Worm (Caenorhabditis elegans) whole organism, L2 larva: ENCODE data around the gene pgp-5.

Source experiments
- R02D3.7 ChIP-seq: fragments of 150-350 bp; optimal IDR thresholded peaks from 2 replicates; lab custom pipeline; 2014; ENCODE audit warnings: missing biosample characterization, missing genetic modification characterization
- Y55F3AM.14 ChIP-seq: fragments of 200-800 bp; sonication (Bioruptor generic); optimal IDR thresholded peaks from 2 replicates; lab custom pipeline; 2018; ENCODE audit warnings: mild to moderate bottlenecking, missing genetic modification characterization, missing compliant biosample characterization
- ZK546.5 ChIP-seq: sonication (generic microtip); optimal IDR thresholded peaks from 2 replicates; lab custom pipeline; 2017; ENCODE audit warnings: missing biosample characterization, missing genetic modification characterization
- aly-2 ChIP-seq: fragments of 150-350 bp; optimal IDR thresholded peaks from 2 replicates; lab custom pipeline; 2014; ENCODE audit warnings: missing biosample characterization, missing genetic modification characterization
- ama-1 ChIP-seq: fragments of 150-350 bp; optimal IDR thresholded peaks from 2 replicates; lab custom pipeline; 2018; ENCODE audit warnings: inconsistent platforms
- ceh-82 ChIP-seq: fragments of 150-350 bp; optimal IDR thresholded peaks from 2 replicates; lab custom pipeline; 2014; ENCODE audit warnings: missing biosample characterization, missing genetic modification characterization
- crh-2 ChIP-seq: sonication (generic microtip); optimal IDR thresholded peaks from 2 replicates; lab custom pipeline; 2017; ENCODE audit warnings: missing biosample characterization, missing genetic modification characterization
- dmd-4 ChIP-seq: sonication (generic microtip); optimal IDR thresholded peaks from 2 replicates; lab custom pipeline; 2017; ENCODE audit warnings: missing biosample characterization, missing genetic modification characterization
- egl-27 ChIP-seq: sonication (generic microtip); optimal IDR thresholded peaks from 3 replicates; lab custom pipeline; 2017; ENCODE audit warnings: missing biosample characterization, missing genetic modification reagents, missing genetic modification characterization
- elt-1 ChIP-seq: fragments of 150-350 bp; optimal IDR thresholded peaks from 2 replicates; lab custom pipeline; 2014; ENCODE audit warnings: missing biosample characterization, missing genetic modification characterization
- fos-1 ChIP-seq: fragments of 150-350 bp; optimal IDR thresholded peaks from 2 replicates; lab custom pipeline; 2014; ENCODE audit warnings: missing biosample characterization, missing genetic modification characterization
- gmeb-1 ChIP-seq: fragments of 150-350 bp; optimal IDR thresholded peaks from 2 replicates; lab custom pipeline; 2014; ENCODE audit warnings: missing biosample characterization, missing genetic modification characterization
- lin-11 ChIP-seq: fragments of 150-350 bp; sonication (generic microtip); optimal IDR thresholded peaks from 2 replicates; lab custom pipeline; 2014; ENCODE audit warnings: missing biosample characterization, missing genetic modification characterization, inconsistent platforms, mixed read lengths
- lin-13 ChIP-seq: fragments of 150-350 bp; optimal IDR thresholded peaks from 2 replicates; lab custom pipeline; 2014; ENCODE audit warnings: missing biosample characterization, missing genetic modification reagents, missing genetic modification characterization
- lin-39 ChIP-seq: fragments of 150-350 bp; optimal IDR thresholded peaks from 2 replicates; lab custom pipeline; 2014; ENCODE audit warnings: missing biosample characterization, missing genetic modification reagents, missing genetic modification characterization
- lsy-2 ChIP-seq, 2 experiments: fragments of 150-350 bp in 1 of 2; sonication (generic microtip) in 1 of 2; optimal IDR thresholded peaks; 2 replicates each; lab custom pipeline; 2014 to 2017; ENCODE audit warnings: missing biosample characterization in 2 of 2, missing genetic modification characterization in 2 of 2
- mab-5 ChIP-seq: fragments of 150-350 bp; optimal IDR thresholded peaks from 2 replicates; lab custom pipeline; 2014; ENCODE audit warnings: missing biosample characterization, missing genetic modification characterization
- mbf-1 ChIP-seq: sonication (generic microtip); optimal IDR thresholded peaks from 2 replicates; lab custom pipeline; 2017; ENCODE audit warnings: missing biosample characterization, missing genetic modification characterization
- mdl-1 ChIP-seq, 2 experiments: fragments of 150-350 bp in 1 of 2; sonication (generic microtip) in 1 of 2; optimal IDR thresholded peaks; 2 replicates each; lab custom pipeline; 2017; ENCODE audit warnings: missing biosample characterization in 2 of 2, missing genetic modification characterization in 2 of 2
- nhr-11 ChIP-seq: fragments of 150-350 bp; optimal IDR thresholded peaks from 2 replicates; lab custom pipeline; 2014; ENCODE audit warnings: missing biosample characterization, missing genetic modification characterization
- nhr-12 ChIP-seq: fragments of 150-350 bp; optimal IDR thresholded peaks from 2 replicates; lab custom pipeline; 2014; ENCODE audit warnings: missing biosample characterization, missing genetic modification characterization
- nhr-129 ChIP-seq: fragments of 150-350 bp; optimal IDR thresholded peaks from 2 replicates; lab custom pipeline; 2014; ENCODE audit warnings: missing biosample characterization, missing genetic modification characterization
- nhr-21 ChIP-seq: fragments of 150-350 bp; optimal IDR thresholded peaks from 2 replicates; lab custom pipeline; 2014; ENCODE audit warnings: missing biosample characterization, missing genetic modification characterization
- nhr-237 ChIP-seq: fragments of 150-350 bp; optimal IDR thresholded peaks from 2 replicates; lab custom pipeline; 2014; ENCODE audit warnings: missing biosample characterization, missing genetic modification characterization
- nhr-25 ChIP-seq: fragments of 150-350 bp; sonication (generic microtip); optimal IDR thresholded peaks from 3 replicates; lab custom pipeline; 2014; ENCODE audit warnings: missing biosample characterization, missing genetic modification characterization
- nhr-6 ChIP-seq: fragments of 150-350 bp; optimal IDR thresholded peaks from 2 replicates; lab custom pipeline; 2014; ENCODE audit warnings: missing biosample characterization, missing genetic modification characterization
- nhr-77 ChIP-seq: fragments of 150-350 bp; optimal IDR thresholded peaks from 2 replicates; lab custom pipeline; 2014; ENCODE audit warnings: missing biosample characterization, missing genetic modification characterization
- peb-1 ChIP-seq: fragments of 150-350 bp; optimal IDR thresholded peaks from 2 replicates; lab custom pipeline; 2014; ENCODE audit warnings: missing biosample characterization, missing genetic modification characterization
- sem-4 ChIP-seq: fragments of 150-350 bp; optimal IDR thresholded peaks from 2 replicates; lab custom pipeline; 2014; ENCODE audit warnings: missing biosample characterization, missing genetic modification reagents, missing genetic modification characterization
- skn-1 ChIP-seq: sonication (generic microtip); optimal IDR thresholded peaks from 2 replicates; lab custom pipeline; 2017; ENCODE audit warnings: missing biosample characterization, missing genetic modification characterization
- sma-3 ChIP-seq: sonication (generic microtip); optimal IDR thresholded peaks from 2 replicates; lab custom pipeline; 2016; ENCODE audit warnings: missing genetic modification reagents, missing genetic modification characterization, missing compliant biosample characterization
- snpc-4 ChIP-seq: fragments of 150-350 bp; optimal IDR thresholded peaks from 2 replicates; lab custom pipeline; 2014; ENCODE audit warnings: missing biosample characterization, missing genetic modification characterization
- unc-55 ChIP-seq: fragments of 150-350 bp; sonication (generic microtip); optimal IDR thresholded peaks from 3 replicates; lab custom pipeline; 2014; ENCODE audit warnings: missing biosample characterization, missing genetic modification reagents, missing genetic modification characterization
- unc-62 ChIP-seq: fragments of 150-350 bp; optimal IDR thresholded peaks from 2 replicates; lab custom pipeline; 2014; ENCODE audit warnings: missing biosample characterization, missing genetic modification reagents, missing genetic modification characterization
- zag-1 ChIP-seq: fragments of 150-350 bp; optimal IDR thresholded peaks from 2 replicates; lab custom pipeline; 2014; ENCODE audit warnings: missing biosample characterization, missing genetic modification characterization
- ztf-1 ChIP-seq: fragments of 200-800 bp; sonication (Bioruptor generic); conservative IDR thresholded peaks from 2 replicates; pipeline ENCODE4 v1.3.6; 2022; ENCODE audit warnings: missing genetic modification characterization, missing compliant biosample characterization
- ztf-11 ChIP-seq: sonication (generic microtip); optimal IDR thresholded peaks from 2 replicates; lab custom pipeline; 2017; ENCODE audit warnings: missing biosample characterization, missing genetic modification characterization
- ztf-4 ChIP-seq: fragments of 150-350 bp; optimal IDR thresholded peaks from 2 replicates; lab custom pipeline; 2014; ENCODE audit warnings: missing biosample characterization, missing genetic modification characterization

Gene pgp-5

DNA sequence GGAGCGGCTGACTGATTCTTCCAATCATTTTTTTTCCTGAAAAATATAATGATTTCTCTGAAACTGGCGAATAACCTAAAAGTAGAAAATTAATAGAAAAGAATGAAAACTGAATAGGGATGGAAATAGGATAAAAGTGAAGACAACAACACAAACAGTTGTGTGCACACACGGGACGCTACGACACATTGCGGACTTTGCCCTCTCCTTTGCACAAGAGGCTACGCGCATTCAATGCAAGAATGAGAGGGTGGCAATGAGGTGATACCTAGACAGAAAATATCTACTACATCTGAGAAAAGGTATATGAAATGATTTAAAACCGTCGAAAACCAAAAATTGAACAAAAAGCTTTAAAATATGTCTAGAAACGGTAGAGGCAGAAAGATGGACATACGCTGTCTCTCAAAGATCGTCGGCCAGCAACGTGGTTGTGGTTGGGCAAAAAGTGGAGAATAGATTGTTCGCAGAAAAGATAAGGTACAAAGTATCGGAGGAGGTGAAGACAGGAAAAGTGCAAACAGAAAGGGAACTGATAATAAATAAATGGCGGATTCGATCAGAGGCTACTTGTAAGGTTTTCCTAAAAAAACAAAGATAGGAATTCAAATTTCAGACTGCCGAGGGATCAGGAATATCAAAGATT lies 41.1 kb upstream of the pgp-5 start, which contains the start of gene suca-1 (continued):
- TF ChIP-seq ceh-82 (tag; lab: Kevin White, UChicago) (no peak), Y55F3AM.14 (GFP tag; lab: Kevin White, UChicago) (no peak), ztf-4 (tag; lab: Kevin White, UChicago) (no peak), fos-1 (tag; lab: Kevin White, UChicago) (peak; percentile 53), zag-1 (tag; lab: Kevin White, UChicago) (no peak), sma-3 (GFP tag; lab: Kevin White, UChicago) (peak; percentile 19), lin-11 (tag; lab: Kevin White, UChicago) (peak; percentile 37), nhr-77 (tag; lab: Kevin White, UChicago) (no peak), dmd-4 (tag; lab: Kevin White, UChicago) (no peak), nhr-21 (tag; lab: Kevin White, UChicago) (no peak), unc-62 (GFP tag; lab: Kevin White, UChicago) (no peak), mdl-1 (tag; optimal IDR thresholded peaks at IDR 0.05; lab: Kevin White, UChicago) (no peak)
- TF ChIP-seq, all 48 proteins: peak for 11

DNA sequence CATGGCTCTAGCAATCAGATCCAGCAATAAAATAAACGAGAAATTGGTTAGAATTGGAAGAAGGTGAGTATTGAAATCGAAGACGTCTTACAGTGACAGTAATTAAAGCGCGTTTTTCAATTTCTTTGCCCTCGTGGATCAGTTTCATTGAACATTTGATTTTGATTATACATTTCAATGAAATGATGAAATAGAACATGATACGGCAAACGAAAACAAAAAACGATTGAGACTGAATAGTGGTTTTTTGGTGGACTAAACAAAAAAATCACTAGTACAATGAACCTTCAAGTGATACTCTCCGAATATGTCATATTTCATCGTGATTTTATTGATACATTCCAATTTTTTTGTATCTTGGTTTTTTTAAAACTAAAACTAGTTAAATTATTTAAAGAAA lies 37.4 kb upstream of the pgp-5 start, which contains the start of gene haly-1:
haly-1 (minus strand) TSS at position 101 of the 400 bp plus-strand sequence.
- TF ChIP-seq nhr-129 (tag; lab: Kevin White, UChicago) (no peak), lin-13 (no peak), nhr-11 (tag; lab: Kevin White, UChicago) (no peak), sma-3 (GFP tag; lab: Kevin White, UChicago) (no peak), nhr-12 (tag; lab: Kevin White, UChicago) (no peak), skn-1 (no peak), elt-1 (tag; lab: Kevin White, UChicago) (no peak), nhr-21 (tag; lab: Kevin White, UChicago) (no peak), nhr-6 (tag; lab: Kevin White, UChicago) (no peak), R02D3.7 (tag; lab: Kevin White, UChicago) (no peak), unc-55 (GFP tag; lab: Kevin White, UChicago) (no peak), fos-1 (tag; lab: Kevin White, UChicago) (no peak), ztf-4 (tag; lab: Kevin White, UChicago) (no peak), nhr-25 (tag; lab: Kevin White, UChicago) (no peak), ztf-11 (tag; lab: Kevin White, UChicago) (no peak), mdl-1 (tag; optimal IDR thresholded peaks at IDR 0.05; lab: Kevin White, UChicago) (no peak), zag-1 (tag; lab: Kevin White, UChicago) (no peak), lsy-2 (tag; optimal IDR thresholded peaks at IDR 0.05; lab: Kevin White, UChicago) (no peak)

DNA sequence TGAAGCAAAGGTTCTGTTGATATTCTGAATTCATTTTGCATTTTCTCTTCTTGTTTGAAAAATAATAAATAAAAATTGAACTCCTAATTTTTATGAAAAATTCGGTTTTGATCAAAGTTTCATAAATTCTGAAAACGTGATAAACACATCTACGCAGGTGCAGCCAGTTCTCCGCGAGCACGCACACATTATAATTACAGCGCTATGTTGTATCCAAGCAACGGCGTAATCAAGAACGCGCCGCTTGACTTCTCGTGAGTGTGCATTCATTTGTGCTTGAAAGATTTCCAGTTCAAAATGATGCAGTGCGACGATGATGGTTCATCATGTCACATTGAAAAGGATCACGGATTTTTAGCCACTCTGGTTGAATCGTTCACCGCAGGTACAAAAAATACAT lies 32.8 kb upstream of the pgp-5 start, which contains the start of gene F47B10.3:
F47B10.3 (plus strand) TSS at position 301 of the 400 bp plus-strand sequence.
- TF ChIP-seq sem-4 (tag; lab: Kevin White, UChicago) (no peak), crh-2 (tag; lab: Kevin White, UChicago) (no peak), ama-1 (lab: Kevin White, UChicago) (no peak), ZK546.5 (no peak), mab-5 (tag; lab: Kevin White, UChicago) (no peak), ztf-4 (tag; lab: Kevin White, UChicago) (no peak), lin-11 (tag; lab: Kevin White, UChicago) (no peak), gmeb-1 (tag; lab: Kevin White, UChicago) (no peak), ztf-1 (no peak), skn-1 (no peak)

DNA sequence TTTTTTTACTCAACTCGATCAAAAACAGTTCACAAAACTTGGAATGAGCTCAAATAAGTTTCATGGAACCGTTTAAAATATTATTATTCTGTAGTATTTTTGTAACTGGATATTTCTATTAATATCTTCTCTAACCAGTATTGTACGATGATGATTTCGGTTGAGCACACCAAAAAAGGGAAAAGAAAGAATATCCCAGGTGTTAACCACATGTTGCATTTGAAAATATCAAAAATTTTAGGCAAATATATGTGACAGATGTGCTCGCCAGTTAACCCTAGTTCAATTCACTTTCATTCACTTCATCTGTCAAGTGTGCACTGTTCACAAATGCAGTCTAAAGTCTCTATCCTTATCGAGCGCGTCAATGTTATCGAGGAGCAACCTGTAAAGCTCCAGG lies 31.9 kb upstream of the pgp-5 start, which contains the start of gene F47B10.4:
F47B10.4 (plus strand) TSS at position 301 of the 400 bp plus-strand sequence.
- no peak for TF ChIP-seq ztf-4 (tag; lab: Kevin White, UChicago)
- TF ChIP-seq nhr-237 (tag; lab: Kevin White, UChicago): no peak
- TF ChIP-seq unc-55 (GFP tag; lab: Kevin White, UChicago): no peak
- no peak for TF ChIP-seq snpc-4
- no peak for TF ChIP-seq lin-39
- no peak for TF ChIP-seq Y55F3AM.14 (GFP tag; lab: Kevin White, UChicago)
- TF ChIP-seq sem-4 (tag; lab: Kevin White, UChicago): no peak
- TF ChIP-seq mab-5 (tag; lab: Kevin White, UChicago): no peak
- no peak for TF ChIP-seq nhr-77 (tag; lab: Kevin White, UChicago)
- no peak for TF ChIP-seq aly-2 (tag; lab: Kevin White, UChicago)
- TF ChIP-seq ztf-1: no peak
- no peak for TF ChIP-seq mdl-1 (tag; optimal IDR thresholded peaks at IDR 0.05; lab: Kevin White, UChicago)
- TF ChIP-seq lin-11 (tag; lab: Kevin White, UChicago): no peak
- TF ChIP-seq elt-1 (tag; lab: Kevin White, UChicago): no peak
- no peak for TF ChIP-seq ZK546.5
- no peak for TF ChIP-seq egl-27
- TF ChIP-seq peb-1 (tag; lab: Kevin White, UChicago): no peak
- no peak for TF ChIP-seq fos-1 (tag; lab: Kevin White, UChicago)
- no peak for TF ChIP-seq mbf-1 (tag; lab: Kevin White, UChicago)
